Fruit fly (Drosophila melanogaster): ENCODE data around the gene Alg10.

DNA sequence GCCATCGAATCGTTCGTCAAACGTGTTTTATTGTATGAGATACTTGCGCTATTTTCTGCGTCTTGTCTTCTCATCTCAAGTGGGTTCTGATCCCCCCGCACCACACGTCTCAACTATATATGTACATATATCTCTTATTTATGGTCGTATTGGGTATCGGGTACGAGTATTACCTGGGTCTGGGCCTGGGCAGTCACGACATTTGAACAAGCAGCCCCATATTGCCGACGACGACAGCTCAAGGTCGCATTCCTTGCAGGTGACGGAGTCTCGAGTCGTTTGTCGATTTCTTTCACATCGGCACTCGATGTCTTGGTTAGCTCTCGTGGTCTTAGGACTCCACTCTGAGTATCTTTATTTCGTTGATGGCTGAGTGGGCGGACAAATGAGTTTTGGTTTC is 19.7 kb upstream of the Alg10 start:
- TF ChIP-seq grau (tag; optimal IDR thresholded peaks at IDR 0.05) (no peak), Ptx1 (GFP tag; IDR thresholded peaks at IDR 0.05) (no peak), CG17612 (GFP tag; IDR thresholded peaks at IDR 0.05) (no peak), jigr1 (GFP tag; IDR thresholded peaks at IDR 0.05) (no peak), gro (GFP tag; optimal IDR thresholded peaks at IDR 0.05) (no peak), CG3065 (GFP tag; optimal IDR thresholded peaks at IDR 0.05) (no peak), CG4617 (GFP tag; optimal IDR thresholded peaks at IDR 0.05; ENCODE audit: borderline replicate concordance) (no peak), CG4820 (GFP tag; optimal IDR thresholded peaks at IDR 0.05) (no peak), CG15601 (tag; optimal IDR thresholded peaks at IDR 0.05) (no peak), Dbx (GFP tag; IDR thresholded peaks at IDR 0.05) (no peak), usp (GFP tag; optimal IDR thresholded peaks at IDR 0.05) (no peak), ci (GFP tag; IDR thresholded peaks at IDR 0.05) (no peak), CG6854 (GFP tag; optimal IDR thresholded peaks at IDR 0.05) (no peak), ATbp (GFP tag; optimal IDR thresholded peaks at IDR 0.05) (no peak)

Data from whole organism, embryonic.